Fruit fly (Drosophila melanogaster) whole organism, embryonic: ENCODE data around the gene ac.

Source experiments
- Adf1 ChIP-seq: fragments of 200-800 bp; sonication (Bioruptor generic); IDR thresholded peaks from 2 replicates; pipeline ENCODE4 v1.3.6; 2022; ENCODE audit warnings: missing biosample characterization, missing genetic modification characterization
- Asciz ChIP-seq: fragments of 200-800 bp; sonication (Bioruptor generic); optimal IDR thresholded peaks from 2 replicates; lab custom pipeline; 2017; ENCODE audit warnings: missing biosample characterization, mild to moderate bottlenecking, missing genetic modification characterization, missing genetic modification reagents
- Atf6 ChIP-seq: fragments of 200-800 bp; sonication (Bioruptor generic); IDR thresholded peaks from 2 replicates; pipeline ENCODE4 v1.3.6; 2022; ENCODE audit warnings: missing biosample characterization, missing genetic modification characterization
- CG12236 ChIP-seq: fragments of 200-800 bp; sonication (Bioruptor generic); optimal IDR thresholded peaks from 2 replicates; lab custom pipeline; 2016; ENCODE audit warnings: missing biosample characterization, missing genetic modification characterization
- CG1233 ChIP-seq: fragments of 200-800 bp; sonication (Bioruptor generic); optimal IDR thresholded peaks from 4 replicates; lab custom pipeline; 2018; ENCODE audit warnings: missing biosample characterization, mild to moderate bottlenecking, missing genetic modification characterization
- CG1647 ChIP-seq: fragments of 200-800 bp; sonication (Bioruptor generic); optimal IDR thresholded peaks from 3 replicates; lab custom pipeline; 2016; ENCODE audit warnings: missing biosample characterization, missing genetic modification characterization
- CG2875 ChIP-seq: fragments of 200-800 bp; sonication (Bioruptor generic); optimal IDR thresholded peaks from 2 replicates; lab custom pipeline; 2017; ENCODE audit warnings: missing biosample characterization, mild to moderate bottlenecking, missing genetic modification characterization, missing genetic modification reagents
- CG2889 ChIP-seq: fragments of 200-800 bp; sonication (Bioruptor generic); IDR thresholded peaks from 3 replicates; pipeline ENCODE4 v1.3.6; 2022; ENCODE audit warnings: missing biosample characterization, missing genetic modification characterization
- CG31224 ChIP-seq: fragments of 200-800 bp; sonication (Bioruptor generic); IDR thresholded peaks from 2 replicates; pipeline ENCODE4 v1.3.6; 2022; ENCODE audit warnings: missing biosample characterization, missing genetic modification characterization
- CG31388 ChIP-seq: fragments of 200-800 bp; sonication (Bioruptor generic); optimal IDR thresholded peaks from 2 replicates; lab custom pipeline; 2016; ENCODE audit warnings: missing biosample characterization, missing genetic modification characterization
- CG33557 ChIP-seq: fragments of 200-800 bp; sonication (Bioruptor generic); optimal IDR thresholded peaks from 2 replicates; lab custom pipeline; 2019; ENCODE audit warnings: missing biosample characterization, mild to moderate bottlenecking, missing genetic modification characterization, moderate library complexity
- CG3407 ChIP-seq: fragments of 200-800 bp; sonication (Bioruptor generic); optimal IDR thresholded peaks from 2 replicates; lab custom pipeline; 2018; ENCODE audit warnings: missing biosample characterization, mild to moderate bottlenecking, missing genetic modification characterization
- CG34376 ChIP-seq: fragments of 200-800 bp; sonication (Bioruptor generic); optimal IDR thresholded peaks from 2 replicates; lab custom pipeline; 2018; ENCODE audit warnings: missing biosample characterization, mild to moderate bottlenecking, missing genetic modification characterization
- CG4404 ChIP-seq: fragments of 200-800 bp; sonication (Bioruptor generic); IDR thresholded peaks from 2 replicates; pipeline ENCODE4 v1.3.6; 2022; ENCODE audit warnings: missing biosample characterization, missing genetic modification characterization
- CG5180 ChIP-seq: fragments of 200-800 bp; sonication (Bioruptor generic); optimal IDR thresholded peaks from 3 replicates; lab custom pipeline; 2017; ENCODE audit warnings: missing biosample characterization, missing genetic modification characterization, mild to moderate bottlenecking, moderate library complexity, missing genetic modification reagents
- CG5953 ChIP-seq: fragments of 200-800 bp; sonication (Bioruptor generic); IDR thresholded peaks from 2 replicates; pipeline ENCODE4 v1.3.6; 2022; ENCODE audit warnings: missing biosample characterization, missing genetic modification characterization
- CG6765 ChIP-seq: fragments of 200-800 bp; sonication (Bioruptor generic); optimal IDR thresholded peaks from 3 replicates; lab custom pipeline; 2017; ENCODE audit warnings: missing biosample characterization, mild to moderate bottlenecking, missing genetic modification characterization
- CG7357 ChIP-seq: fragments of 200-800 bp; sonication (Bioruptor generic); IDR thresholded peaks from 3 replicates; pipeline ENCODE4 v1.3.6; 2022; ENCODE audit warnings: missing biosample characterization, missing genetic modification characterization
- Chrac-16 ChIP-seq: fragments of 200-800 bp; sonication (Bioruptor generic); optimal IDR thresholded peaks from 3 replicates; lab custom pipeline; 2016; ENCODE audit warnings: missing biosample characterization, missing genetic modification characterization
- HLH3B ChIP-seq: fragments of 200-800 bp; sonication (Bioruptor generic); IDR thresholded peaks from 2 replicates; pipeline ENCODE4 v1.3.6; 2022; ENCODE audit warnings: missing biosample characterization, missing genetic modification characterization
- HLHmδ ChIP-seq: fragments of 200-800 bp; sonication (Bioruptor generic); optimal IDR thresholded peaks from 2 replicates; lab custom pipeline; 2018; ENCODE audit warnings: missing biosample characterization, mild to moderate bottlenecking, missing genetic modification characterization, moderate library complexity
- Hr3 ChIP-seq: fragments of 200-800 bp; sonication (Bioruptor generic); optimal IDR thresholded peaks from 3 replicates; lab custom pipeline; 2016; ENCODE audit warnings: missing biosample characterization, missing genetic modification characterization
- Lim3 ChIP-seq: fragments of 200-800 bp; sonication (Bioruptor generic); IDR thresholded peaks from 2 replicates; pipeline ENCODE4 v1.3.6; 2022; ENCODE audit warnings: missing biosample characterization, missing genetic modification characterization
- Meics ChIP-seq: fragments of 200-800 bp; sonication (Bioruptor generic); optimal IDR thresholded peaks from 2 replicates; lab custom pipeline; 2017; ENCODE audit warnings: missing biosample characterization, mild to moderate bottlenecking, missing genetic modification characterization
- Oaz ChIP-seq: fragments of 200-800 bp; sonication (Bioruptor generic); IDR thresholded peaks from 2 replicates; pipeline ENCODE4 v1.3.6; 2022; ENCODE audit warnings: missing biosample characterization, missing genetic modification characterization
- Pdp1 ChIP-seq, 2 experiments: fragments of 200-800 bp; sonication (Bioruptor generic); optimal IDR thresholded peaks; 3 replicates each; lab custom pipeline; 2016; ENCODE audit warnings: missing biosample characterization in 2 of 2, missing genetic modification characterization in 2 of 2, mild to moderate bottlenecking in 1 of 2, moderate library complexity in 1 of 2
- Poxn ChIP-seq: fragments of 200-800 bp; sonication (Bioruptor generic); IDR thresholded peaks from 2 replicates; pipeline ENCODE4 v1.3.6; 2022; ENCODE audit warnings: missing biosample characterization, missing genetic modification characterization
- Sin3A ChIP-seq: fragments of >200 bp; optimal IDR thresholded peaks from 2 replicates; lab custom pipeline; 2018
- Sox100B ChIP-seq: fragments of 200-800 bp; sonication (Bioruptor generic); optimal IDR thresholded peaks from 3 replicates; lab custom pipeline; 2018; ENCODE audit warnings: missing biosample characterization, mild to moderate bottlenecking, missing genetic modification characterization
- ase ChIP-seq: fragments of 200-800 bp; sonication (Bioruptor generic); IDR thresholded peaks from 3 replicates; pipeline ENCODE4 v1.3.6; 2022; ENCODE audit warnings: missing biosample characterization, missing genetic modification characterization
- btn ChIP-seq: fragments of 200-800 bp; sonication (Bioruptor generic); optimal IDR thresholded peaks from 2 replicates; lab custom pipeline; 2016; ENCODE audit warnings: missing biosample characterization, missing genetic modification characterization
- dimm ChIP-seq: fragments of 200-800 bp; sonication (Bioruptor generic); IDR thresholded peaks from 2 replicates; pipeline ENCODE4 v1.3.6; 2022; ENCODE audit warnings: missing biosample characterization, missing genetic modification characterization
- dpn ChIP-seq, 2 experiments: fragments of 200-800 bp; sonication (Bioruptor generic); optimal IDR thresholded peaks; 3 replicates each; lab custom pipeline; 2016; ENCODE audit warnings: missing biosample characterization in 2 of 2, missing genetic modification characterization in 2 of 2
- fd96Cb ChIP-seq: fragments of 200-800 bp; sonication (Bioruptor generic); optimal IDR thresholded peaks from 2 replicates; lab custom pipeline; 2018; ENCODE audit warnings: missing biosample characterization, mild to moderate bottlenecking, missing genetic modification characterization, moderate library complexity
- ind ChIP-seq: fragments of 200-800 bp; sonication (Bioruptor generic); optimal IDR thresholded peaks from 3 replicates; lab custom pipeline; 2016; ENCODE audit warnings: missing biosample characterization, missing genetic modification characterization
- jigr1 ChIP-seq: fragments of 200-800 bp; sonication (Bioruptor generic); IDR thresholded peaks from 3 replicates; pipeline ENCODE4 v1.3.6; 2022; ENCODE audit warnings: missing biosample characterization, missing genetic modification characterization
- knrl ChIP-seq: fragments of 200-800 bp; sonication (Bioruptor generic); IDR thresholded peaks from 3 replicates; pipeline ENCODE4 v1.3.6; 2022; ENCODE audit warnings: missing biosample characterization, missing genetic modification characterization; ENCODE audit not compliant: partially characterized antibody
- lov ChIP-seq, 2 experiments: fragments of 200-800 bp in 1 of 2; fragments of >200 bp in 1 of 2; sonication (Bioruptor generic) in 1 of 2; IDR thresholded peaks in 1 of 2; optimal IDR thresholded peaks in 1 of 2; 2 replicates in 1 of 2; 3 replicates in 1 of 2; pipeline versions ENCODE4 v1.3.6 to Lab custom; 2017 to 2022; ENCODE audit warnings: missing biosample characterization in 1 of 2, missing genetic modification characterization in 1 of 2
- oc ChIP-seq: fragments of 200-800 bp; sonication (Bioruptor generic); optimal IDR thresholded peaks from 2 replicates; lab custom pipeline; 2018; ENCODE audit warnings: missing biosample characterization, mild to moderate bottlenecking, missing genetic modification characterization, moderate library complexity
- prd ChIP-seq, 3 experiments: fragments of >200 bp in 2 of 3; fragments of 200-800 bp in 1 of 3; sonication (Bioruptor generic) in 1 of 3; optimal IDR thresholded peaks in 2 of 3; IDR thresholded peaks in 1 of 3; 2 replicates in 2 of 3; 3 replicates in 1 of 3; pipeline versions ENCODE4 v1.3.6 to Lab custom; 2017 to 2022; ENCODE audit warnings: missing biosample characterization in 1 of 3, missing genetic modification characterization in 1 of 3
- psq ChIP-seq: fragments of 200-800 bp; sonication (Bioruptor generic); optimal IDR thresholded peaks from 2 replicates; lab custom pipeline; 2017; ENCODE audit warnings: missing biosample characterization, missing genetic modification characterization
- ranshi ChIP-seq: fragments of 200-800 bp; sonication (Bioruptor generic); IDR thresholded peaks from 2 replicates; pipeline ENCODE4 v1.3.6; 2022; ENCODE audit warnings: missing biosample characterization, missing genetic modification characterization
- ro ChIP-seq: fragments of 200-800 bp; sonication (Bioruptor generic); IDR thresholded peaks from 2 replicates; pipeline ENCODE4 v1.3.6; 2022; ENCODE audit warnings: missing biosample characterization, missing genetic modification characterization
- sc ChIP-seq, 3 experiments: fragments of >200 bp in 2 of 3; fragments of 200-800 bp in 1 of 3; sonication (Bioruptor generic) in 1 of 3; optimal IDR thresholded peaks; 2 replicates in 2 of 3; 3 replicates in 1 of 3; lab custom pipeline; 2017; ENCODE audit warnings: mild to moderate bottlenecking in 1 of 3, missing biosample characterization in 1 of 3, missing genetic modification characterization in 1 of 3, missing genetic modification reagents in 1 of 3
- sens ChIP-seq: fragments of 200-800 bp; sonication (Bioruptor generic); peaks from one replicate; lab custom pipeline; 2016; ENCODE audit warnings: missing biosample characterization, missing genetic modification characterization
- slbo ChIP-seq: fragments of 200-800 bp; sonication (Bioruptor generic); IDR thresholded peaks from 2 replicates; pipeline ENCODE4 v1.3.6; 2022; ENCODE audit warnings: missing biosample characterization, missing genetic modification characterization
- slou ChIP-seq: fragments of 200-800 bp; sonication (Bioruptor generic); optimal IDR thresholded peaks from 3 replicates; lab custom pipeline; 2016; ENCODE audit warnings: missing biosample characterization, missing genetic modification characterization
- ttk ChIP-seq: fragments of 200-800 bp; sonication (Bioruptor generic); IDR thresholded peaks from 2 replicates; pipeline ENCODE4 v2.1.2; 2022; ENCODE audit warnings: missing biosample characterization, missing genetic modification characterization
- twi ChIP-seq: fragments of 200-800 bp; optimal IDR thresholded peaks from 2 replicates; lab custom pipeline; 2019; ENCODE audit warnings: missing biosample characterization, mild to moderate bottlenecking, missing genetic modification characterization, moderate library complexity
- zf30C ChIP-seq: fragments of 200-800 bp; sonication (Bioruptor generic); optimal IDR thresholded peaks from 3 replicates; lab custom pipeline; 2018; ENCODE audit warnings: missing biosample characterization, mild to moderate bottlenecking, missing genetic modification characterization

ac gene

dm6 chrX:338123-338527 is 31.7 kb upstream of the ac start (continued):
- TF ChIP-seq Asciz (GFP tag; lab: Kevin White, UChicago) = peak; percentile 73
- peak in 1 of 2 experiments; percentile 51 for TF ChIP-seq dpn (GFP tag; optimal IDR thresholded peaks at IDR 0.05; lab: Kevin White, UChicago)
- TF ChIP-seq dimm (GFP tag; lab: Robert Waterston, UW) = peak; percentile 28; the same call in 1 of the 2 replicates
- no peak for TF ChIP-seq CG2889 (GFP tag; lab: Robert Waterston, UW)
- no peak for TF ChIP-seq CG12236 (GFP tag; lab: Kevin White, UChicago)
- no peak for TF ChIP-seq Oaz (GFP tag; lab: Robert Waterston, UW)
- TF ChIP-seq Adf1 (GFP tag; lab: Robert Waterston, UW) = no peak
- peak; percentile 68 for TF ChIP-seq CG1233 (GFP tag; lab: Kevin White, UChicago)
- TF ChIP-seq Meics (GFP tag; lab: Kevin White, UChicago) = peak; percentile 85
- TF ChIP-seq psq (GFP tag; lab: Kevin White, UChicago) = no peak
- no peak for TF ChIP-seq zf30C (GFP tag; lab: Kevin White, UChicago)
- no peak for TF ChIP-seq Sin3A (lab: Kevin White, UChicago)
- peak; percentile 60 for TF ChIP-seq ranshi (GFP tag; lab: Robert Waterston, UW)
- peak; percentile 36; the same call in 1 of the 2 replicates for TF ChIP-seq ttk (GFP tag; lab: Robert Waterston, UW)
- no peak for TF ChIP-seq ro (GFP tag; lab: Robert Waterston, UW)
- no peak for TF ChIP-seq lov (optimal IDR thresholded peaks at IDR 0.05; lab: Kevin White, UChicago)
- no peak for TF ChIP-seq lov (GFP tag; IDR thresholded peaks at IDR 0.05; lab: Robert Waterston, UW)
- peak; percentile 90 for TF ChIP-seq Sox100B (GFP tag; lab: Kevin White, UChicago)
- peak; percentile 44 for TF ChIP-seq ind (GFP tag; lab: Kevin White, UChicago)
- no peak for TF ChIP-seq Lim3 (GFP tag; lab: Robert Waterston, UW)
- no peak for TF ChIP-seq btn (GFP tag; lab: Kevin White, UChicago)
- TF ChIP-seq CG33557 (GFP tag; lab: Kevin White, UChicago) = peak; percentile 63
- no peak for TF ChIP-seq CG31224 (GFP tag; lab: Robert Waterston, UW)
- TF ChIP-seq fd96Cb = peak; percentile 78
- peak; percentile 59 for TF ChIP-seq Hr3 (GFP tag; lab: Kevin White, UChicago)
- TF ChIP-seq knrl (GFP tag; lab: Robert Waterston, UW) = no peak
- no peak for TF ChIP-seq CG34376 (GFP tag; lab: Kevin White, UChicago)
- peak; percentile 42 for TF ChIP-seq CG3407 (GFP tag; lab: Kevin White, UChicago)
- TF ChIP-seq Atf6 (GFP tag; lab: Robert Waterston, UW) = peak; percentile 49; the same call in 1 of the 2 replicates
- TF ChIP-seq Pdp1 (GFP tag; optimal IDR thresholded peaks at IDR 0.05; lab: Kevin White, UChicago) = peak in 1 of 2 experiments; percentile 36
- peak; percentile 64 for TF ChIP-seq twi (tag; lab: Kevin White, UChicago)
- TF ChIP-seq slbo (GFP tag; lab: Robert Waterston, UW) = peak; percentile 57
- peak; percentile 55 for TF ChIP-seq CG6765 (GFP tag; lab: Kevin White, UChicago)
- no peak for TF ChIP-seq slou (GFP tag; lab: Kevin White, UChicago)
- TF ChIP-seq CG4404 (GFP tag; lab: Robert Waterston, UW) = peak; percentile 21; the same call in 1 of the 2 replicates
- peak; percentile 12 for TF ChIP-seq Chrac-16 (GFP tag; lab: Kevin White, UChicago)
- no peak for TF ChIP-seq prd (optimal IDR thresholded peaks at IDR 0.05; lab: Kevin White, UChicago)
- TF ChIP-seq prd (GFP tag; IDR thresholded peaks at IDR 0.05; lab: Robert Waterston, UW) = peak; percentile 51
- peak; percentile 60 for TF ChIP-seq sens (GFP tag; lab: Kevin White, UChicago)
- TF ChIP-seq HLH3B (GFP tag; lab: Robert Waterston, UW) = peak; percentile 60; the same call in 1 of the 2 replicates
- no peak for TF ChIP-seq Poxn (GFP tag; lab: Robert Waterston, UW)
- no peak for TF ChIP-seq CG5953 (GFP tag; lab: Robert Waterston, UW)
- TF ChIP-seq CG7357 (GFP tag; lab: Robert Waterston, UW) = peak; percentile 40; the same call in 1 of the 3 replicates
- TF ChIP-seq jigr1 = 0 out of 3 replicates have a peak, but pooled peaks have one; percentile 12
- no peak for TF ChIP-seq CG1647 (GFP tag; lab: Kevin White, UChicago)
- TF ChIP-seq HLHmδ (GFP tag; lab: Kevin White, UChicago) = no peak
- TF ChIP-seq CG2875 (GFP tag; lab: Kevin White, UChicago) = peak; percentile 59
- no peak for TF ChIP-seq sc (optimal IDR thresholded peaks at IDR 0.05; lab: Kevin White, UChicago)
- TF ChIP-seq sc (GFP tag; optimal IDR thresholded peaks at IDR 0.05; lab: Kevin White, UChicago) = peak; percentile 84
- TF ChIP-seq ase (GFP tag; lab: Robert Waterston, UW) = 0 out of 3 replicates have a peak, but pooled peaks have one; percentile 41
- no peak for TF ChIP-seq CG31388
- TF ChIP-seq CG5180 = peak; percentile 52
- peak; percentile 68 for TF ChIP-seq oc
